Worm (Caenorhabditis elegans) whole organism, L3 larva: ENCODE results near the gene F55F3.4.

Experiments used
- ama-1 ChIP-seq: fragments of 150-350 bp; optimal IDR thresholded peaks from 2 replicates; lab custom pipeline; 2018
- nhr-23 ChIP-seq: fragments of 150-350 bp; optimal IDR thresholded peaks from 2 replicates; lab custom pipeline; 2014; ENCODE audit warnings: missing biosample characterization, missing genetic modification reagents, missing genetic modification characterization
- nhr-25 ChIP-seq: sonication (generic microtip); optimal IDR thresholded peaks from 2 replicates; lab custom pipeline; 2017; ENCODE audit warnings: missing biosample characterization, missing genetic modification characterization
- nhr-77 ChIP-seq: fragments of 150-350 bp; optimal IDR thresholded peaks from 2 replicates; lab custom pipeline; 2014; ENCODE audit warnings: missing biosample characterization, missing genetic modification characterization
- snpc-4 ChIP-seq: fragments of 150-350 bp; optimal IDR thresholded peaks from 2 replicates; lab custom pipeline; 2014; ENCODE audit warnings: missing biosample characterization, missing genetic modification characterization
- tbx-2 ChIP-seq: sonication (generic microtip); optimal IDR thresholded peaks from 2 replicates; lab custom pipeline; 2016; ENCODE audit warnings: mild to moderate bottlenecking, missing genetic modification characterization, missing compliant biosample characterization
- unc-62 ChIP-seq: fragments of 150-350 bp; sonication (generic microtip); optimal IDR thresholded peaks from 4 replicates; lab custom pipeline; 2014; ENCODE audit warnings: missing biosample characterization, missing genetic modification reagents, missing genetic modification characterization
- ztf-4 ChIP-seq: fragments of 150-350 bp; optimal IDR thresholded peaks from 2 replicates; lab custom pipeline; 2014; ENCODE audit warnings: missing biosample characterization, missing genetic modification characterization

- TF ChIP-seq tbx-2 (tag; lab: Kevin White, UChicago) = no peak
- TF ChIP-seq nhr-77 (tag; lab: Kevin White, UChicago) = no peak
- no peak for TF ChIP-seq nhr-25
- no peak for TF ChIP-seq snpc-4 (tag; lab: Kevin White, UChicago)
- no peak for TF ChIP-seq ztf-4 (tag; lab: Kevin White, UChicago)
- no peak for TF ChIP-seq ama-1 (lab: Kevin White, UChicago)
- no peak for TF ChIP-seq unc-62 (GFP tag; lab: Kevin White, UChicago)
- TF ChIP-seq nhr-23 = no peak
These were observed 14.8 kb upstream of the F55F3.4 start, which contains the start of gene nkb-3 for ce11 chrX:13770508-13770978.
